Worm (Caenorhabditis elegans) whole organism, mixed stage, embryonic: ENCODE data around the gene gst-44.

Experiments
- M03D4.4 ChIP-seq: sonication (generic microtip); optimal IDR thresholded peaks from 2 replicates; lab custom pipeline; 2017; ENCODE audit warnings: mild to moderate bottlenecking, missing genetic modification characterization, missing compliant biosample characterization
- bed-3 ChIP-seq: fragments of 200-800 bp; sonication (Bioruptor generic); optimal IDR thresholded peaks from 3 replicates; lab custom pipeline; 2018; ENCODE audit warnings: mild to moderate bottlenecking, missing genetic modification characterization, moderate library complexity, missing compliant biosample characterization
- ceh-39 ChIP-seq: fragments of 150-350 bp; optimal IDR thresholded peaks from 2 replicates; lab custom pipeline; 2014; ENCODE audit warnings: missing biosample characterization, missing genetic modification characterization
- ceh-43 ChIP-seq: fragments of 200-800 bp; sonication (Bioruptor generic); optimal IDR thresholded peaks from 2 replicates; lab custom pipeline; 2018; ENCODE audit warnings: mild to moderate bottlenecking, missing genetic modification characterization, moderate library complexity, missing compliant biosample characterization
- ceh-83 ChIP-seq: fragments of 200-800 bp; sonication (Bioruptor generic); optimal IDR thresholded peaks from 2 replicates; lab custom pipeline; 2018; ENCODE audit warnings: mild to moderate bottlenecking, missing genetic modification characterization, missing compliant biosample characterization
- ces-1 ChIP-seq: fragments of 150-350 bp; optimal IDR thresholded peaks from 2 replicates; lab custom pipeline; 2014; ENCODE audit warnings: missing biosample characterization, missing genetic modification reagents, missing genetic modification characterization
- elt-3 ChIP-seq: fragments of 150-350 bp; optimal IDR thresholded peaks from 2 replicates; lab custom pipeline; 2014; ENCODE audit warnings: missing biosample characterization, missing genetic modification characterization
- flh-1 ChIP-seq: fragments of 200-800 bp; sonication (Bioruptor generic); optimal IDR thresholded peaks from 2 replicates; lab custom pipeline; 2018; ENCODE audit warnings: mild to moderate bottlenecking, missing genetic modification characterization, moderate library complexity, missing compliant biosample characterization
- ham-2 ChIP-seq: fragments of 200-800 bp; sonication (Bioruptor generic); optimal IDR thresholded peaks from 2 replicates; lab custom pipeline; 2018; ENCODE audit warnings: mild to moderate bottlenecking, missing genetic modification characterization, missing compliant biosample characterization
- hlh-1 ChIP-seq: fragments of 150-350 bp; optimal IDR thresholded peaks from 2 replicates; lab custom pipeline; 2014; ENCODE audit warnings: missing biosample characterization, missing genetic modification reagents, missing genetic modification characterization
- lin-13 ChIP-seq: fragments of 150-350 bp; optimal IDR thresholded peaks from 2 replicates; lab custom pipeline; 2014; ENCODE audit warnings: missing biosample characterization, missing genetic modification characterization
- lin-32 ChIP-seq: fragments of 200-800 bp; sonication (Bioruptor generic); optimal IDR thresholded peaks from 2 replicates; lab custom pipeline; 2018; ENCODE audit warnings: mild to moderate bottlenecking, missing genetic modification characterization, missing compliant biosample characterization
- lsy-2 ChIP-seq: fragments of 150-350 bp; optimal IDR thresholded peaks from 2 replicates; lab custom pipeline; 2014; ENCODE audit warnings: missing biosample characterization, missing genetic modification characterization
- mab-5 ChIP-seq: fragments of 150-350 bp; optimal IDR thresholded peaks from 2 replicates; lab custom pipeline; 2014; ENCODE audit warnings: missing biosample characterization, missing genetic modification characterization
- mep-1 ChIP-seq: fragments of 150-350 bp; optimal IDR thresholded peaks from 2 replicates; lab custom pipeline; 2017; ENCODE audit warnings: missing biosample characterization, missing genetic modification reagents, missing genetic modification characterization, inconsistent platforms
- mls-2 ChIP-seq: sonication (generic microtip); optimal IDR thresholded peaks from 2 replicates; lab custom pipeline; 2016; ENCODE audit warnings: mild to moderate bottlenecking, missing genetic modification characterization, moderate library complexity, missing compliant biosample characterization
- nhr-12 ChIP-seq: fragments of 150-350 bp; optimal IDR thresholded peaks from 2 replicates; lab custom pipeline; 2014; ENCODE audit warnings: missing biosample characterization, missing genetic modification characterization
- nhr-2 ChIP-seq: fragments of 150-350 bp; optimal IDR thresholded peaks from 2 replicates; lab custom pipeline; 2014; ENCODE audit warnings: missing biosample characterization, missing genetic modification characterization
- nhr-237 ChIP-seq: fragments of 150-350 bp; optimal IDR thresholded peaks from 2 replicates; lab custom pipeline; 2014; ENCODE audit warnings: missing biosample characterization, missing genetic modification characterization
- nhr-28 ChIP-seq: fragments of 150-350 bp; optimal IDR thresholded peaks from 2 replicates; lab custom pipeline; 2014; ENCODE audit warnings: missing biosample characterization, missing genetic modification characterization
- nhr-76 ChIP-seq: sonication (generic microtip); optimal IDR thresholded peaks from 2 replicates; lab custom pipeline; 2017; ENCODE audit warnings: missing biosample characterization, missing genetic modification characterization
- pha-4 ChIP-seq: fragments of 150-350 bp; optimal IDR thresholded peaks from 2 replicates; lab custom pipeline; 2018; ENCODE audit warnings: missing biosample characterization, missing genetic modification reagents, missing genetic modification characterization
- sem-2 ChIP-seq: fragments of 200-800 bp; sonication (Bioruptor generic); optimal IDR thresholded peaks from 2 replicates; lab custom pipeline; 2018; ENCODE audit warnings: mild to moderate bottlenecking, missing genetic modification characterization, missing compliant biosample characterization
- snpc-4 ChIP-seq: fragments of 150-350 bp; optimal IDR thresholded peaks from 2 replicates; lab custom pipeline; 2014; ENCODE audit warnings: missing biosample characterization, missing genetic modification characterization
- tbx-8 ChIP-seq: fragments of 200-800 bp; sonication (Bioruptor generic); optimal IDR thresholded peaks from 2 replicates; lab custom pipeline; 2018; ENCODE audit warnings: mild to moderate bottlenecking, missing genetic modification characterization, moderate library complexity, missing compliant biosample characterization
- unc-120 ChIP-seq: sonication (generic microtip); optimal IDR thresholded peaks from 2 replicates; lab custom pipeline; 2017; ENCODE audit warnings: missing genetic modification characterization, missing compliant biosample characterization; ENCODE audit not compliant: poor library complexity, severe bottlenecking
- unc-39 ChIP-seq: fragments of 150-350 bp; optimal IDR thresholded peaks from 2 replicates; lab custom pipeline; 2014; ENCODE audit warnings: missing biosample characterization, missing genetic modification characterization
- unc-62 ChIP-seq: fragments of 150-350 bp; optimal IDR thresholded peaks from 2 replicates; lab custom pipeline; 2014; ENCODE audit warnings: missing biosample characterization, missing genetic modification reagents, missing genetic modification characterization
- zip-8 ChIP-seq: fragments of 150-350 bp; optimal IDR thresholded peaks from 2 replicates; lab custom pipeline; 2014; ENCODE audit warnings: missing biosample characterization, missing genetic modification characterization

gst-44 gene

DNA sequence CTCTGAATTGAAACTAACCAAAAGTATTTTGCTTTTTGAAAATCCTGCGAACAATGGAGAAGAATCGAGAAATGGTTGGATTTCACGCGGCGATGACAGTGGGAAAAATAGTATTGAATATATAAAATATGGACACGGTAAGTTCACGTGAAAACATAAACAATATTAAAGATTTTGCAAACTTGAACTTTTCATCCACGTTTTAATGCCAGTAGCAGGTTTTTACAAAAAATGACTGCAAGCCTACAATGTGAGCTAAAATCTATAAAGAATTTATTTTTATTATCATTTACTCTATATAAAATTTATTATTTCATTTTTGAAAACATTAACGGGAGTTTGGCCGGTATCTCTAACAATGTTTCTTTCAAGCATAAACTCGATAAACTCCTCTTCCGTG, 38.8 kb downstream of the gst-44 start, which contains the start of gene F26D2.10:
Gene F26D2.10 (minus strand): TSS at position 101 of the 400 bp plus-strand sequence.
- TF ChIP-seq tbx-8 (GFP tag; lab: Kevin White, UChicago): no peak

ce11 chrV:16429940-16430339, 39.2 kb downstream of the gst-44 start, which contains the start of gene str-73:
Gene str-73 (plus strand): TSS chrV:16430240.
- TF ChIP-seq bed-3 (GFP tag; lab: Kevin White, UChicago) (no peak), unc-120 (tag; lab: Kevin White, UChicago) (no peak), flh-1 (no peak), mls-2 (no peak), M03D4.4 (no peak), lsy-2 (no peak), unc-62 (GFP tag; lab: Kevin White, UChicago) (no peak), ham-2 (GFP tag; lab: Kevin White, UChicago) (no peak), snpc-4 (no peak), nhr-12 (tag; lab: Kevin White, UChicago) (no peak), ceh-43 (no peak), nhr-28 (no peak), ces-1 (GFP tag; lab: Kevin White, UChicago) (no peak), ceh-39 (tag; lab: Kevin White, UChicago) (no peak), mep-1 (tag; lab: Kevin White, UChicago) (no peak), elt-3 (tag; lab: Kevin White, UChicago) (no peak)

DNA sequence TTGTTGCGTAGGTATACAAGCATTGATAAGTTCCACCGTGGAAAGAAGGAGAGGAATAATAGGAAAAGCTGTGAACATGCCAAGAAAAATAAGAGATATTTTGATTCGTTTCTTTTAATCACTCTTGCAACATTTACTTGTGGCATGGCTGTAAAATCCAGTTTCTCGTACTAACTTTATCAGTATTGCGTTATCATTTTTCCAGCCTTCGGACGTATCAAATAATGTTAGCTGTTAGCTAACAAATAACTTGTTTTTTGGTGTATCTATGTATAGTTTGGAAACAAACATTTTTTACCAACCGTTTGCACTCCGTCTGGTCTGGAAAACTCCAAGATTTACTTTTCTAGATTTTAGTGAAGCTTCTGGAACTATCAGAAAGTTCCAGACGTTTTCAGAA, 42.8 kb downstream of the gst-44 start, which contains the start of gene clec-234:
Gene clec-234 (minus strand): TSS at position 101 of the 400 bp plus-strand sequence.
- TF ChIP-seq ceh-83 (no peak), unc-62 (GFP tag; lab: Kevin White, UChicago) (no peak), nhr-28 (no peak), lsy-2 (no peak), hlh-1 (no peak), unc-39 (no peak), lin-13 (tag; lab: Kevin White, UChicago) (no peak), tbx-8 (GFP tag; lab: Kevin White, UChicago) (no peak), ham-2 (GFP tag; lab: Kevin White, UChicago) (no peak), bed-3 (GFP tag; lab: Kevin White, UChicago) (no peak), nhr-237 (tag; lab: Kevin White, UChicago) (no peak), nhr-76 (tag; lab: Kevin White, UChicago) (no peak), nhr-2 (no peak), ces-1 (GFP tag; lab: Kevin White, UChicago) (no peak), elt-3 (tag; lab: Kevin White, UChicago) (no peak)

ce11 chrV:16435510-16435909, 44.8 kb downstream of the gst-44 start, which contains the start of the genes F26D2.13 and F26D2.14:
Gene F26D2.13 (minus strand): TSS chrV:16435610.
Gene F26D2.14 (plus strand): TSS chrV:16435855.
- TF ChIP-seq ceh-83 (no peak), mls-2 (no peak), unc-39 (no peak), nhr-12 (tag; lab: Kevin White, UChicago) (no peak), sem-2 (GFP tag; lab: Kevin White, UChicago) (no peak), M03D4.4 (no peak), hlh-1 (no peak), mab-5 (tag; lab: Kevin White, UChicago) (no peak), lin-32 (GFP tag; lab: Kevin White, UChicago) (no peak), zip-8 (tag; lab: Kevin White, UChicago) (no peak), mep-1 (tag; lab: Kevin White, UChicago) (no peak), nhr-28 (no peak), nhr-237 (tag; lab: Kevin White, UChicago) (no peak)

DNA sequence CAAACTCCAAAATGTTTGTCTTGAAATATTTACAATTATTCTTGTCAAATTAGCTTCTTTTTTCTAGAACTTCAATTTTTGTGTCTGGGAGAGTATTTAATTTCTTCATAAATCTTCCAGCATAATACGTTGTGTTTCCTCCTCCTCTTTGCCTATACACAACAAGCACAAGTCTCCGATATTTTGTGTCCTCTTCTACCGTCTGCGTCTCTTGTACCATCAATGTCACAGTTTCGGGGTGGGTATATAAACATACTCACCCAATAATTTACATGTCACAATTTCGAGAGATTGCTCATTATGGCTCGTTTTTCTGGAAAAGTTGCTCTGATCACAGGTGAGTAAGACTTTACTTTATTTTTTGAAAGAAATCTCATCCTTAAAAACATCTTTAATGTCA, 46.9 kb downstream of the gst-44 start, which contains the start of gene F26D2.15:
Gene F26D2.15 (plus strand): TSS at position 301 of the 400 bp plus-strand sequence.
- TF ChIP-seq bed-3 (GFP tag; lab: Kevin White, UChicago): no peak
- TF ChIP-seq pha-4 (tag; lab: Kevin White, UChicago): no peak
